Fruit fly (Drosophila melanogaster): ENCODE results near the gene msi.
A peak's percentile ranks its signal among the peaks of the same experiment; 100 is the strongest.

Gene msi

dm6 chr3R:25594128-25594527 lies 78.2 kb downstream of the msi start (continued):
- TF ChIP-seq ham (GFP tag; IDR thresholded peaks at IDR 0.05) = no peak
- no peak for TF ChIP-seq nerfin-2 (GFP tag; IDR thresholded peaks at IDR 0.05; ENCODE audit: partially characterized antibody)
- TF ChIP-seq Blimp-1 (GFP tag; optimal IDR thresholded peaks at IDR 0.05) = no peak
- TF ChIP-seq repo (GFP tag; optimal IDR thresholded peaks at IDR 0.05) = no peak
- TF ChIP-seq Lhr (GFP tag; optimal IDR thresholded peaks at IDR 0.05) = no peak
- TF ChIP-seq p53 (GFP tag; optimal IDR thresholded peaks at IDR 0.05) = no peak
- TF ChIP-seq zfh2 (GFP tag; optimal IDR thresholded peaks at IDR 0.05) = no peak
- no peak for TF ChIP-seq CG11398 (GFP tag; optimal IDR thresholded peaks at IDR 0.05)
- TF ChIP-seq caup (GFP tag; optimal IDR thresholded peaks at IDR 0.05; ENCODE audit: severe bottlenecking) = no peak
- TF ChIP-seq prd (optimal IDR thresholded peaks at IDR 0.05) = no peak
- TF ChIP-seq prd (GFP tag; IDR thresholded peaks at IDR 0.05) = peak; percentile 23; the same call in 1 of the 3 replicates
- TF ChIP-seq twi (tag; optimal IDR thresholded peaks at IDR 0.05) = no peak
- no peak for TF ChIP-seq CG9215 (GFP tag; IDR thresholded peaks at IDR 0.05)
- no peak for TF ChIP-seq CG8765 (GFP tag; IDR thresholded peaks at IDR 0.05)
- no peak for TF ChIP-seq CG2202 (tag; optimal IDR thresholded peaks at IDR 0.05)
- TF ChIP-seq Ada2b (GFP tag; IDR thresholded peaks at IDR 0.05) = no peak
- TF ChIP-seq sens (GFP tag) = peak; percentile 63
- TF ChIP-seq fru (optimal IDR thresholded peaks at IDR 0.05) = no peak
- peak; percentile 22 for TF ChIP-seq CG15696 (tag; optimal IDR thresholded peaks at IDR 0.05)
- no peak for TF ChIP-seq CG10979 (tag; optimal IDR thresholded peaks at IDR 0.05)
- peak; percentile 15 for TF ChIP-seq CG9797 (GFP tag; optimal IDR thresholded peaks at IDR 0.05)
- no peak for TF ChIP-seq CG15479 (GFP tag; optimal IDR thresholded peaks at IDR 0.05)
- peak; percentile 96 for TF ChIP-seq CG10267 (tag; optimal IDR thresholded peaks at IDR 0.05)
- no peak for TF ChIP-seq nmo (GFP tag; optimal IDR thresholded peaks at IDR 0.05)
- no peak for TF ChIP-seq CG7372 (GFP tag; IDR thresholded peaks at IDR 0.05)
- peak; percentile 73 for TF ChIP-seq zen (tag; optimal IDR thresholded peaks at IDR 0.05)
- TF ChIP-seq CG7963 (GFP tag; IDR thresholded peaks at IDR 0.05; ENCODE audit: partially characterized antibody) = no peak
- TF ChIP-seq tll (GFP tag; optimal IDR thresholded peaks at IDR 0.05) = peak in 1 of 2 experiments; percentile 14
- peak; percentile 45; the same call in 1 of the 3 replicates for TF ChIP-seq Opbp (GFP tag; IDR thresholded peaks at IDR 0.05; ENCODE audit: partially characterized antibody)
- no peak for TF ChIP-seq insv (GFP tag; optimal IDR thresholded peaks at IDR 0.05)
- TF ChIP-seq peb (GFP tag; IDR thresholded peaks at IDR 0.05) = no peak
- peak; percentile 13 for TF ChIP-seq HmgD (GFP tag; optimal IDR thresholded peaks at IDR 0.05)
- peak; percentile 23 for TF ChIP-seq CG2116 (GFP tag; optimal IDR thresholded peaks at IDR 0.05)
- no peak for TF ChIP-seq CG10321 (GFP tag; IDR thresholded peaks at IDR 0.05)
- TF ChIP-seq klu (GFP tag; IDR thresholded peaks at IDR 0.05) = no peak
- TF ChIP-seq pnt (GFP tag; optimal IDR thresholded peaks at IDR 0.05) = no peak
- TF ChIP-seq CG4707 (GFP tag; optimal IDR thresholded peaks at IDR 0.05) = no peak
- no peak for TF ChIP-seq CG3163 (GFP tag; optimal IDR thresholded peaks at IDR 0.05)
- TF ChIP-seq CG1832 (GFP tag; optimal IDR thresholded peaks at IDR 0.05) = no peak
- no peak for TF ChIP-seq CG6854 (GFP tag; optimal IDR thresholded peaks at IDR 0.05)
- TF ChIP-seq CG33557 (GFP tag; optimal IDR thresholded peaks at IDR 0.05) = peak; percentile 25
- no peak for TF ChIP-seq sug (tag; optimal IDR thresholded peaks at IDR 0.05)
- no peak for TF ChIP-seq CG3995 (GFP tag; optimal IDR thresholded peaks at IDR 0.05)
- no peak for TF ChIP-seq nom (GFP tag; optimal IDR thresholded peaks at IDR 0.05)
- no peak for TF ChIP-seq Antp (GFP tag; optimal IDR thresholded peaks at IDR 0.05)
- TF ChIP-seq CG17829 (tag; optimal IDR thresholded peaks at IDR 0.05) = peak; percentile 4
- peak; percentile 45 for TF ChIP-seq fd102C (GFP tag; optimal IDR thresholded peaks at IDR 0.05)
- peak; percentile 26 for TF ChIP-seq ac (GFP tag; optimal IDR thresholded peaks at IDR 0.05)
- no peak for TF ChIP-seq Camta (GFP tag; optimal IDR thresholded peaks at IDR 0.05)
- peak; percentile 57 for TF ChIP-seq trem (tag; optimal IDR thresholded peaks at IDR 0.05)
- no peak for TF ChIP-seq CG11093 (GFP tag; IDR thresholded peaks at IDR 0.05)
- TF ChIP-seq CTCF (GFP tag; optimal IDR thresholded peaks at IDR 0.05) = peak; percentile 91
